Fruit fly (Drosophila melanogaster): ENCODE results near the gene NdufV3.

DNA sequence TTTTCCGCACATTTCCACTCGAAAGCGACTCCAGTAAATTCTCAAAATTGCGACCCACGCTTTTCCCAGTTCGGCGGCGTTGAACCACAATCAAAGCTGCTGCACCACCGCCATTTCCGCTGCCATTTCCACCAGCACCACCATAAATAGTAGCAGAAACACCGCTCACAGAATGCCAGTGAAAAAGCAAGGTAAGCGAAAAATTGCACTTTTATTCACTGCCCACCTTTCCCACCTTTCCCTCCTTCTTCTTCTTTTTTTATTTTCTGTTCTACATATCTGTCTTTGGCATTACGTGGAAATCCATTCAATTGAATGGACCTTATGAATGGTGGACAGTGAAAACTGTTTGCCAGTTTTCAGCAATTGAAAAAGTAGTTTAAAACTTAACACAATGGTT lies 24.5 kb downstream of the NdufV3 start:
- no peak for TF ChIP-seq Sox14 (GFP tag; optimal IDR thresholded peaks at IDR 0.05)
- TF ChIP-seq CG11294 (GFP tag; IDR thresholded peaks at IDR 0.05), result no peak
- TF ChIP-seq Blimp-1 (GFP tag; optimal IDR thresholded peaks at IDR 0.05), result no peak
- TF ChIP-seq Eip93F (GFP tag; optimal IDR thresholded peaks at IDR 0.05), result no peak
- no peak for TF ChIP-seq Gug (GFP tag; IDR thresholded peaks at IDR 0.05)
- TF ChIP-seq Lpt (GFP tag; optimal IDR thresholded peaks at IDR 0.05), result no peak
- TF ChIP-seq fd59A (GFP tag; optimal IDR thresholded peaks at IDR 0.05), result no peak
- no peak for TF ChIP-seq Met (GFP tag; optimal IDR thresholded peaks at IDR 0.05)
- TF ChIP-seq Eip78C (GFP tag), result no peak
- TF ChIP-seq cyc (GFP tag; optimal IDR thresholded peaks at IDR 0.05), result no peak
- no peak for TF ChIP-seq Sox102F (GFP tag; optimal IDR thresholded peaks at IDR 0.05)
